Fruit fly (Drosophila melanogaster): ENCODE measurements around the gene Pmvk.

Pmvk gene

dm6 chr2L:19583926-19584392, 3.8 kb upstream of the Pmvk start, which contains the start of the genes PCNA2 and CG10366 (continued):
- TF ChIP-seq CG10462 (GFP tag; optimal IDR thresholded peaks at IDR 0.05): peak; percentile 77
- no peak for TF ChIP-seq ro (GFP tag; IDR thresholded peaks at IDR 0.05)
- TF ChIP-seq CG4328 (GFP tag; optimal IDR thresholded peaks at IDR 0.05): peak; percentile 50
- peak; percentile 66 for TF ChIP-seq wdn (GFP tag; IDR thresholded peaks at IDR 0.05)
- TF ChIP-seq pnt (GFP tag; optimal IDR thresholded peaks at IDR 0.05): peak; percentile 69
- TF ChIP-seq CG32532 (GFP tag; IDR thresholded peaks at IDR 0.05): peak; percentile 64
- peak; percentile 42 for TF ChIP-seq CG1602 (GFP tag; optimal IDR thresholded peaks at IDR 0.05)
- TF ChIP-seq YL-1 (GFP tag; optimal IDR thresholded peaks at IDR 0.05): peak; percentile 39
- TF ChIP-seq cwo (GFP tag; optimal IDR thresholded peaks at IDR 0.05): no peak
- no peak for TF ChIP-seq CG11247 (GFP tag; IDR thresholded peaks at IDR 0.05)
- TF ChIP-seq CG16863 (GFP tag; optimal IDR thresholded peaks at IDR 0.05): peak; percentile 69
- peak; percentile 62 for TF ChIP-seq NfI (GFP tag; optimal IDR thresholded peaks at IDR 0.05)
- TF ChIP-seq CG18011 (GFP tag; optimal IDR thresholded peaks at IDR 0.05): peak; percentile 60
- TF ChIP-seq Sry-δ (GFP tag; optimal IDR thresholded peaks at IDR 0.05): peak; percentile 55
- no peak for TF ChIP-seq Dfd (GFP tag; optimal IDR thresholded peaks at IDR 0.05)
- TF ChIP-seq tap (tag; optimal IDR thresholded peaks at IDR 0.05): peak; percentile 34
- TF ChIP-seq Dp (GFP tag; optimal IDR thresholded peaks at IDR 0.05): peak; percentile 61
- peak; percentile 51 for TF ChIP-seq CG10979 (tag; optimal IDR thresholded peaks at IDR 0.05)
- no peak for TF ChIP-seq wek (GFP tag; optimal IDR thresholded peaks at IDR 0.05)
- peak; percentile 34 for TF ChIP-seq da (GFP tag; optimal IDR thresholded peaks at IDR 0.05)
- TF ChIP-seq CG2199 (GFP tag; IDR thresholded peaks at IDR 0.05): no peak
- TF ChIP-seq CG6813 (GFP tag; optimal IDR thresholded peaks at IDR 0.05): no peak
- TF ChIP-seq Mes4 (GFP tag; optimal IDR thresholded peaks at IDR 0.05): peak; percentile 56
- no peak for TF ChIP-seq CG14050 (GFP tag; IDR thresholded peaks at IDR 0.05)
- peak in 1 of 2 experiments; percentile 60 for TF ChIP-seq bsh (GFP tag; optimal IDR thresholded peaks at IDR 0.05)
- TF ChIP-seq btn (GFP tag; optimal IDR thresholded peaks at IDR 0.05): peak; percentile 6
- TF ChIP-seq Bdp1 (GFP tag; optimal IDR thresholded peaks at IDR 0.05): peak; percentile 54
- TF ChIP-seq cad (GFP tag; optimal IDR thresholded peaks at IDR 0.05): no peak
- peak; percentile 37 for TF ChIP-seq cato (GFP tag; optimal IDR thresholded peaks at IDR 0.05; ENCODE audit: borderline replicate concordance)
- TF ChIP-seq Atf6 (GFP tag; IDR thresholded peaks at IDR 0.05): peak; percentile 42; the same call in 1 of the 2 replicates
- peak; percentile 59 for TF ChIP-seq CG1647 (GFP tag; optimal IDR thresholded peaks at IDR 0.05)
- TF ChIP-seq dmrt99B (tag; optimal IDR thresholded peaks at IDR 0.05): peak; percentile 46
- TF ChIP-seq vfl (GFP tag; optimal IDR thresholded peaks at IDR 0.05): peak; percentile 70
- peak; percentile 57 for TF ChIP-seq CG6689 (GFP tag; IDR thresholded peaks at IDR 0.05)
- no peak for TF ChIP-seq fd102C (GFP tag; optimal IDR thresholded peaks at IDR 0.05)
- TF ChIP-seq CG7745 (tag; optimal IDR thresholded peaks at IDR 0.05): no peak
- TF ChIP-seq CG31388 (GFP tag; optimal IDR thresholded peaks at IDR 0.05): no peak
- TF ChIP-seq CG10959 (GFP tag; IDR thresholded peaks at IDR 0.05): no peak
- peak; percentile 62; the same call in 1 of the 3 replicates for TF ChIP-seq CG34224 (GFP tag; IDR thresholded peaks at IDR 0.05; ENCODE audit: partially characterized antibody)
- peak; percentile 44 for TF ChIP-seq CG17385 (GFP tag; optimal IDR thresholded peaks at IDR 0.05)
- TF ChIP-seq CG15269 (tag; optimal IDR thresholded peaks at IDR 0.05): peak; percentile 67
- TF ChIP-seq CG7271 (tag; optimal IDR thresholded peaks at IDR 0.05): peak; percentile 50
- no peak for TF ChIP-seq CG15073 (GFP tag; optimal IDR thresholded peaks at IDR 0.05)
- TF ChIP-seq al (GFP tag; IDR thresholded peaks at IDR 0.05): peak; percentile 43; the same call in 1 of the 2 replicates
- no peak for TF ChIP-seq oc (tag; optimal IDR thresholded peaks at IDR 0.05)
- no peak for TF ChIP-seq CG11085 (GFP tag; IDR thresholded peaks at IDR 0.05)
- TF ChIP-seq Lpt (GFP tag; optimal IDR thresholded peaks at IDR 0.05): no peak
- TF ChIP-seq CG11696 (GFP tag; IDR thresholded peaks at IDR 0.05): no peak
- TF ChIP-seq Awh (GFP tag; IDR thresholded peaks at IDR 0.05): no peak
- TF ChIP-seq CG15011 (GFP tag; optimal IDR thresholded peaks at IDR 0.05): no peak
- peak; percentile 81 for TF ChIP-seq Antp (GFP tag; optimal IDR thresholded peaks at IDR 0.05)

Measured in whole organism, embryonic.